Worm (Caenorhabditis elegans): ENCODE results near the gene F13A7.12.
A peak's percentile ranks its signal among the peaks of the same experiment; 100 is the strongest.

The F13A7.12 gene

DNA sequence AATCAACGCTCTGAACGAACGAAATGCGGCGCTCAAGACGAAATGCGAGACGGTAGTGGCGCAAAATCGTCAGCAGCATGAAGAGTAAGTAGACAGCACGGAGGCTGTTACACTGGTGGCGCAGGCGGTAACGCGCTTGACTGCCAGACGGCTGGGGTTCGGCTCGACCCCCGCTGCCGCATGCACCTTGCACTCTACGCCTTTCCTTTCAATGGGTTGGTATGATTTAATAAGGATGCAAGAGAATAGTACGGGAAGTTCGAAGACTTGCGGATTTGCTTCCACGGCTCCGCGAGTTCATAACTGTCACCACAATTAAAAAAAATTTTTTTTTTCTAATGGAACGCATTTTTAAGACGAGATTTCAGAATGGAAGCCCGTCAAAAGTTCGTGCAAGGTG lies 25.8 kb upstream of the F13A7.12 start:
- TF ChIP-seq nhr-12 (tag; optimal IDR thresholded peaks at IDR 0.05) (no peak), nhr-43 (tag; optimal IDR thresholded peaks at IDR 0.05; ENCODE audit: poor library complexity, severe bottlenecking) (peak; percentile 73), nfya-1 (tag; optimal IDR thresholded peaks at IDR 0.05; ENCODE audit: insufficient read depth) (peak; percentile 64), nhr-23 (tag; optimal IDR thresholded peaks at IDR 0.05) (peak; percentile 2), nhr-67 (tag; optimal IDR thresholded peaks at IDR 0.05) (no peak), nhr-76 (tag; optimal IDR thresholded peaks at IDR 0.05) (no peak), lin-39 (tag; optimal IDR thresholded peaks at IDR 0.05) (peak; percentile 60), elt-3 (tag; optimal IDR thresholded peaks at IDR 0.05) (peak in 1 of 3 experiments; percentile 8), ceh-16 (tag; optimal IDR thresholded peaks at IDR 0.05) (no peak), hmg-11 (tag; optimal IDR thresholded peaks at IDR 0.05) (peak; percentile 83), mdl-1 (tag; optimal IDR thresholded peaks at IDR 0.05) (no peak), ZK546.5 (tag; optimal IDR thresholded peaks at IDR 0.05) (no peak), lin-15B (tag; optimal IDR thresholded peaks at IDR 0.05) (peak; percentile 48), elt-2 (tag; optimal IDR thresholded peaks at IDR 0.05) (peak; percentile 71), tbx-2 (tag; optimal IDR thresholded peaks at IDR 0.05) (peak; percentile 63), nhr-77 (tag; optimal IDR thresholded peaks at IDR 0.05) (no peak), fkh-10 (GFP tag; optimal IDR thresholded peaks at IDR 0.05) (no peak), daf-12 (tag; optimal IDR thresholded peaks at IDR 0.05) (no peak), fkh-2 (tag; optimal IDR thresholded peaks at IDR 0.05) (no peak), aly-2 (tag; optimal IDR thresholded peaks at IDR 0.05) (no peak), ceh-9 (tag; optimal IDR thresholded peaks at IDR 0.05) (no peak), nhr-28 (tag; optimal IDR thresholded peaks at IDR 0.05) (no peak), egl-27 (tag; optimal IDR thresholded peaks at IDR 0.05) (no peak), ama-1 (optimal IDR thresholded peaks at IDR 0.05) (no peak), skn-1 (tag; optimal IDR thresholded peaks at IDR 0.05) (peak; percentile 65), elt-1 (tag; optimal IDR thresholded peaks at IDR 0.05) (no peak), snpc-4 (tag; optimal IDR thresholded peaks at IDR 0.05) (peak; percentile 16), pha-4 (tag; optimal IDR thresholded peaks at IDR 0.05) (peak; percentile 68), lsy-12 (tag; optimal IDR thresholded peaks at IDR 0.05) (peak; percentile 71), jun-1 (tag; optimal IDR thresholded peaks at IDR 0.05) (peak; percentile 66), zag-1 (tag; optimal IDR thresholded peaks at IDR 0.05) (no peak), ztf-4 (tag; optimal IDR thresholded peaks at IDR 0.05) (peak; percentile 21), ceh-82 (tag; optimal IDR thresholded peaks at IDR 0.05) (no peak), nhr-11 (tag; optimal IDR thresholded peaks at IDR 0.05) (no peak), ztf-11 (tag; optimal IDR thresholded peaks at IDR 0.05) (no peak), mml-1 (tag; optimal IDR thresholded peaks at IDR 0.05) (no peak), eor-1 (tag; optimal IDR thresholded peaks at IDR 0.05) (no peak), ceh-28 (tag; optimal IDR thresholded peaks at IDR 0.05) (no peak), egl-5 (tag; optimal IDR thresholded peaks at IDR 0.05) (no peak), R02D3.7 (tag; optimal IDR thresholded peaks at IDR 0.05) (no peak), unc-62 (GFP tag; optimal IDR thresholded peaks at IDR 0.05) (no peak), nhr-237 (tag; optimal IDR thresholded peaks at IDR 0.05) (no peak), nhr-25 (tag; optimal IDR thresholded peaks at IDR 0.05) (peak; percentile 61), fos-1 (tag; optimal IDR thresholded peaks at IDR 0.05) (no peak), unc-39 (tag; optimal IDR thresholded peaks at IDR 0.05) (no peak), pqm-1 (tag; optimal IDR thresholded peaks at IDR 0.05) (peak; percentile 25), sea-2 (GFP tag; optimal IDR thresholded peaks at IDR 0.05) (no peak)

DNA sequence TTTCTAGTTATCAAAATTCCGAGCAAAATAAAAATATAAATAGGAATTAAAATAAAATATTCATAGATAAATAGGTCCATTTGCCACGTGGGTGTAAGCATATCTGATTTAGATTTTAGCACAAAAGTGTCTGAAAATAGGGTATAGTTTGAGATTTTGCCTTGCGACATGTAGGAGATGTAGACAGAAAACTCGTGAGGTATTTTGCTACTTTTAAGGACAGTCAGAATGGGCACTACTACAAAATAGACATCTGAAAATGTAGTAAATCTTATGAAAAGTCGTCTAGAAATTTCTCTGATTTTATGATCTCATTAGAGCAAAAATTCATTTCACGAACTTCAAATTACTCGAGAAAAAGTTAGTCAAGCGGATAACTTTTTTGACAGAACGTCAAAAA lies 21.2 kb upstream of the F13A7.12 start, which contains the start of gene srv-34:
Gene srv-34, minus strand, starts transcription at position 101 of the 400 bp plus-strand sequence.
- TF ChIP-seq egl-27 (tag; optimal IDR thresholded peaks at IDR 0.05): no peak
- no peak for TF ChIP-seq unc-62 (GFP tag; optimal IDR thresholded peaks at IDR 0.05)
- no peak for TF ChIP-seq ceh-16 (tag; optimal IDR thresholded peaks at IDR 0.05)
- no peak for TF ChIP-seq ceh-82 (tag; optimal IDR thresholded peaks at IDR 0.05)
- TF ChIP-seq elt-1 (tag; optimal IDR thresholded peaks at IDR 0.05): no peak
- TF ChIP-seq mml-1 (tag; optimal IDR thresholded peaks at IDR 0.05): no peak
- TF ChIP-seq lin-15B (tag; optimal IDR thresholded peaks at IDR 0.05): no peak
- no peak for TF ChIP-seq egl-5 (tag; optimal IDR thresholded peaks at IDR 0.05)
- TF ChIP-seq pha-4 (tag; optimal IDR thresholded peaks at IDR 0.05): no peak
- no peak for TF ChIP-seq lin-39 (tag; optimal IDR thresholded peaks at IDR 0.05)
